Worm (Caenorhabditis elegans) whole organism, L4 larva: ENCODE results near the gene npr-13.

ENCODE experiments used
- ceh-32 ChIP-seq: sonication (generic microtip); optimal IDR thresholded peaks from 2 replicates; lab custom pipeline; 2016; ENCODE audit warnings: mild to moderate bottlenecking, missing genetic modification characterization, missing compliant biosample characterization; ENCODE audit not compliant: poor library complexity
- duxl-1 ChIP-seq: sonication (generic microtip); optimal IDR thresholded peaks from 2 replicates; lab custom pipeline; 2016; ENCODE audit warnings: mild to moderate bottlenecking, missing genetic modification characterization, moderate library complexity, missing compliant biosample characterization; ENCODE audit not compliant: poor library complexity
- nhr-10 ChIP-seq: fragments of 150-350 bp; optimal IDR thresholded peaks from 2 replicates; lab custom pipeline; 2014; ENCODE audit warnings: missing biosample characterization, missing genetic modification characterization
- pha-4 ChIP-seq, 2 experiments: fragments of 150-350 bp in 1 of 2; fragments of 200-800 bp in 1 of 2; sonication (Bioruptor generic) in 1 of 2; IDR thresholded peaks in 1 of 2; optimal IDR thresholded peaks in 1 of 2; 2 replicates each; pipeline versions ENCODE4 v1.3.6 to Lab custom; 2014 to 2022; ENCODE audit warnings: missing genetic modification characterization in 2 of 2, missing genetic modification reagents in 2 of 2, missing biosample characterization in 1 of 2, missing compliant biosample characterization in 1 of 2
- pqm-1 ChIP-seq: sonication (generic microtip); optimal IDR thresholded peaks from 2 replicates; lab custom pipeline; 2017; ENCODE audit warnings: missing biosample characterization, missing genetic modification characterization
- snpc-4 ChIP-seq: fragments of 150-350 bp; optimal IDR thresholded peaks from 2 replicates; lab custom pipeline; 2014; ENCODE audit warnings: missing biosample characterization, missing genetic modification characterization
- unc-62 ChIP-seq, 3 experiments: fragments of 150-350 bp in 1 of 3; sonication (generic microtip); optimal IDR thresholded peaks in 2 of 3; peaks in 1 of 3; 1 replicate in 1 of 3; 2 replicates in 2 of 3; lab custom pipeline; 2014 to 2017; ENCODE audit warnings: missing biosample characterization in 3 of 3, missing genetic modification characterization in 3 of 3, missing genetic modification reagents in 3 of 3, missing genotype in 1 of 3
- zip-11 ChIP-seq: fragments of 200-800 bp; sonication (Bioruptor generic); IDR thresholded peaks from 2 replicates; pipeline ENCODE4 v1.3.6; 2022; ENCODE audit warnings: missing genetic modification characterization, missing compliant biosample characterization

DNA sequence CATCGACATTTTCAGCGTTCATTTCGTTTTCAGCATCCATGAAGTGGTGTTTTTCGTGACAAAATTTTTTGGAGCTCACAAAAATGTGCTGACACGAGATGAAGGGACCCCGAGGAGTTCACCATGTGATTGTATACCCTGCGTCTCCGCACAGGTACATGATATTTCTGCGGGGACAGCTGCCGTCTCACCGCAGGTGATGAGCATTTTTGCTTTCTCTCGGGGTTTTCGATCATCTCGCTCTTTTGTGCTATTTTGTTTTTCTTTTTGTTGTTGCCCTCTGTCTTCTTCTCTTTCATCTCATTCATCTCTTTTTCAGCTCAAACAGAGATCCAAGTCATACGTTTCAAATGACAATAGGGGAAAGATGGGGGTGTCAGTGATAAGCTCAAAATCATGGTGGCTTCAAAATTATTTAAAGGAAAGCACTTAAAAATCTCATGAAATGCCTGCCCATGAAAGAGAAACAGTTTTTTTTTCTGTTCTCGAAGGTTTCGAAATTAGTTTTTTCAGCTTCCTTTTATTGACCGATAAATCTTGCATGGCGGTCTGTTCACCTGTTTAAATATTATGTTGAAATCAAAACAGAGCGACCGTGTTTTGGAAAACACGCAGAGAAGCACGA lies 11.0 kb downstream of the npr-13 start, which contains the start of gene ret-1:
- TF ChIP-seq zip-11, result no peak
- no peak for TF ChIP-seq pha-4 (GFP tag; IDR thresholded peaks at IDR 0.05; lab: Robert Waterston, UW)
- no peak for TF ChIP-seq pha-4 (tag; optimal IDR thresholded peaks at IDR 0.05; lab: Kevin White, UChicago)
- TF ChIP-seq snpc-4 (tag; lab: Kevin White, UChicago), result no peak
- no peak for TF ChIP-seq duxl-1 (tag; lab: Kevin White, UChicago)
- TF ChIP-seq unc-62 (GFP tag; optimal IDR thresholded peaks at IDR 0.05 in 1 of 2; lab: Kevin White, UChicago), result no peak
- TF ChIP-seq unc-62 (tag; optimal IDR thresholded peaks at IDR 0.05; lab: Kevin White, UChicago), result no peak
- no peak for TF ChIP-seq ceh-32 (tag; lab: Kevin White, UChicago)
- TF ChIP-seq pqm-1 (tag; lab: Kevin White, UChicago), result no peak
- TF ChIP-seq nhr-10, result no peak
